Fruit fly (Drosophila melanogaster): ENCODE data around the gene Rop.

Rop gene

DNA sequence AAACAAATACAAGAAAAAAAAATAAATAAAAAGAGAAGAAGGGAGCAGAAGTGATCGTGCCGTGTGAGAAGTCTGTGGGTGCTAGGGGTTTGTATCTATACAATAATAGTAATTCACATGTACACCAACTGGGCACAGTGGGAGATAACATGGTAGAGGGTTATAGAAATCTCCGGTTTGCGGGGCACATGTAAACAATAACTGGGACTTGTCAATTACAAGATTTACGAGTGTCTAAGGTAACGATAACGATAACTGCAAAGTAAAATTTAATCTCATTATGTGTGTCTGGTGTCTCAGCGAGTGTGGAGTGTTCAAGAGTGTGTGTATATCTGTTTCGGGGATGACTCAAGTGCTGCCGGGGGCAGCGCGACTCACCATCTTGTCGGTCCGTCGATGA lies 8.1 kb downstream of the Rop start:
- TF ChIP-seq CG34376 (GFP tag; optimal IDR thresholded peaks at IDR 0.05), result peak; percentile 42
- TF ChIP-seq grn (GFP tag; optimal IDR thresholded peaks at IDR 0.05), result peak; percentile 45
- 0 out of 3 replicates have a peak, but pooled peaks have one; percentile 14 for TF ChIP-seq CG16813 (GFP tag; IDR thresholded peaks at IDR 0.05; ENCODE audit: partially characterized antibody)
- peak; percentile 89 for TF ChIP-seq exex (tag; optimal IDR thresholded peaks at IDR 0.05)
- TF ChIP-seq Ravus (GFP tag; IDR thresholded peaks at IDR 0.05), result no peak
- peak; percentile 11 for TF ChIP-seq cg (GFP tag; optimal IDR thresholded peaks at IDR 0.05)
- peak; percentile 14 for TF ChIP-seq CG10543 (GFP tag; optimal IDR thresholded peaks at IDR 0.05)
- no peak for TF ChIP-seq esg (GFP tag; conservative IDR thresholded peaks at IDR 0.05)
- TF ChIP-seq sug (tag; optimal IDR thresholded peaks at IDR 0.05), result peak; percentile 39
- TF ChIP-seq caup (GFP tag; optimal IDR thresholded peaks at IDR 0.05; ENCODE audit: severe bottlenecking), result peak; percentile 64
- TF ChIP-seq zen2 (GFP tag; IDR thresholded peaks at IDR 0.05; ENCODE audit: partially characterized antibody), result no peak
- peak; percentile 82 for TF ChIP-seq mirr (GFP tag; optimal IDR thresholded peaks at IDR 0.05)
- peak; percentile 3 for TF ChIP-seq cwo (GFP tag; optimal IDR thresholded peaks at IDR 0.05)

DNA sequence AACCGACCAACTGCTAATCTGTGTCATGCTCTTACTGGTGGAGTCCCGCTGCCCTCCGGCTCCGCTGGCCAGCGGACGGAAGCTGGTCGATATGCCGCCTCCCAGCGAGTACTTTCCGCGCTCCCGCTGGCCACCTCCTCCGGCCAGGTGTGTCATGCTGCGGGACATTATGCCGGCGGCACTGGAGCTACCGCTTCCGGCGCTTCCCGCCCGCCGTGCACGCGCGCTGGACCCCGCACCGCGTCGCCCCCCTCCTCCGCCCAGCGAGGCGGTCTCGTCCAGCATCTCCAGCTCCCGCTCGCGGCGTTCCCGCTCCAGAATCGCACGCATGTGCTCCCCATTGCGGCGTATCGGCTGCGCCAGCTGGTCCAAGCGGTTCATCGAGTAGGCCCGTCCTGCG lies 10.2 kb downstream of the Rop start:
- no peak for TF ChIP-seq D (optimal IDR thresholded peaks at IDR 0.05)
- no peak for TF ChIP-seq D (GFP tag; optimal IDR thresholded peaks at IDR 0.05)
- TF ChIP-seq Elba2 (GFP tag; optimal IDR thresholded peaks at IDR 0.05), result no peak
- peak; percentile 14 for TF ChIP-seq Med (GFP tag)
- TF ChIP-seq wdn (GFP tag; IDR thresholded peaks at IDR 0.05), result 0 out of 2 replicates have a peak, but pooled peaks have one; percentile 5
- TF ChIP-seq CG2712 (tag; optimal IDR thresholded peaks at IDR 0.05), result no peak
- TF ChIP-seq Poxn (GFP tag; IDR thresholded peaks at IDR 0.05), result 0 out of 2 replicates have a peak, but pooled peaks have one; percentile 4
- TF ChIP-seq CG5245 (GFP tag; optimal IDR thresholded peaks at IDR 0.05), result no peak
- TF ChIP-seq bcd (GFP tag; optimal IDR thresholded peaks at IDR 0.05), result no peak
- no peak for TF ChIP-seq tll (GFP tag; optimal IDR thresholded peaks at IDR 0.05)
- peak; percentile 52 for TF ChIP-seq Hr39 (optimal IDR thresholded peaks at IDR 0.05)
- no peak for TF ChIP-seq vvl (GFP tag; IDR thresholded peaks at IDR 0.05)
- TF ChIP-seq inv (GFP tag; IDR thresholded peaks at IDR 0.05; ENCODE audit: partially characterized antibody), result no peak
- TF ChIP-seq slbo (GFP tag; IDR thresholded peaks at IDR 0.05), result peak; percentile 31; the same call in 1 of the 2 replicates
- TF ChIP-seq Fer3 (tag; optimal IDR thresholded peaks at IDR 0.05), result no peak
- no peak for TF ChIP-seq GATAe (GFP tag; conservative IDR thresholded peaks at IDR 0.05)
- TF ChIP-seq danr (GFP tag; IDR thresholded peaks at IDR 0.05), result no peak
- TF ChIP-seq gem (tag; optimal IDR thresholded peaks at IDR 0.05), result no peak
- no peak for TF ChIP-seq CG18262 (tag; optimal IDR thresholded peaks at IDR 0.05)
- TF ChIP-seq CG13123 (GFP tag; optimal IDR thresholded peaks at IDR 0.05), result no peak
- TF ChIP-seq ab (GFP tag; optimal IDR thresholded peaks at IDR 0.05), result no peak
- no peak for TF ChIP-seq sim (GFP tag; IDR thresholded peaks at IDR 0.05)
- no peak for TF ChIP-seq Dp (GFP tag; optimal IDR thresholded peaks at IDR 0.05)
- no peak for TF ChIP-seq hbn (GFP tag; IDR thresholded peaks at IDR 0.05; ENCODE audit: partially characterized antibody)
- no peak for TF ChIP-seq CG30020 (tag; optimal IDR thresholded peaks at IDR 0.05)
- TF ChIP-seq shn (GFP tag; optimal IDR thresholded peaks at IDR 0.05), result no peak

DNA sequence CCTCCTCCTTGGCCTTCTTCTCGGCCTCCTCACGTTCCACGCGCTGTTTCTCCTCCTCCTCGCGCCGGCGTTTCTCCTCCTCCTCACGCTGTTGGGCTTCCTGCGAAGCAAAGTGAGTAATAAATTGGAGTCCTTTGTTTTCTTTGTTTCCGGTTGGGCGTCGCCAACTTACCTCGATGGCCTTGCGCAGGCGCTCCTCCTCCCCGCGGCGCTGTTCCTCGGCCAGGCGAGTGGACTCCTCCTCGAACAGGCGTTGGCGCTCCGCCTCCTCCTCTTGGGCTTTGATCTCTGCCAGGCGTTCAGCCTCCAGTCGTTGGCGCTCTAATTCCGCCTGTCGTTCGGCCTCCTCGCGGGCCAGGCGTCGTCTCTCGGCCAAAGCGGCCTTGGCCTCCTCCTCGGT lies 13.1 kb downstream of the Rop start:
- TF ChIP-seq CG9932 (GFP tag; IDR thresholded peaks at IDR 0.05), result 0 out of 2 replicates have a peak, but pooled peaks have one; percentile 9
- TF ChIP-seq ranshi (GFP tag; IDR thresholded peaks at IDR 0.05), result no peak
- TF ChIP-seq Med (GFP tag), result peak; percentile 52
- TF ChIP-seq aop (GFP tag; IDR thresholded peaks at IDR 0.05), result no peak
- peak; percentile 82 for TF ChIP-seq Ets65A (GFP tag)
